Fruit fly (Drosophila melanogaster): ENCODE measurements around the gene CG13893.

CG13893 gene

DNA sequence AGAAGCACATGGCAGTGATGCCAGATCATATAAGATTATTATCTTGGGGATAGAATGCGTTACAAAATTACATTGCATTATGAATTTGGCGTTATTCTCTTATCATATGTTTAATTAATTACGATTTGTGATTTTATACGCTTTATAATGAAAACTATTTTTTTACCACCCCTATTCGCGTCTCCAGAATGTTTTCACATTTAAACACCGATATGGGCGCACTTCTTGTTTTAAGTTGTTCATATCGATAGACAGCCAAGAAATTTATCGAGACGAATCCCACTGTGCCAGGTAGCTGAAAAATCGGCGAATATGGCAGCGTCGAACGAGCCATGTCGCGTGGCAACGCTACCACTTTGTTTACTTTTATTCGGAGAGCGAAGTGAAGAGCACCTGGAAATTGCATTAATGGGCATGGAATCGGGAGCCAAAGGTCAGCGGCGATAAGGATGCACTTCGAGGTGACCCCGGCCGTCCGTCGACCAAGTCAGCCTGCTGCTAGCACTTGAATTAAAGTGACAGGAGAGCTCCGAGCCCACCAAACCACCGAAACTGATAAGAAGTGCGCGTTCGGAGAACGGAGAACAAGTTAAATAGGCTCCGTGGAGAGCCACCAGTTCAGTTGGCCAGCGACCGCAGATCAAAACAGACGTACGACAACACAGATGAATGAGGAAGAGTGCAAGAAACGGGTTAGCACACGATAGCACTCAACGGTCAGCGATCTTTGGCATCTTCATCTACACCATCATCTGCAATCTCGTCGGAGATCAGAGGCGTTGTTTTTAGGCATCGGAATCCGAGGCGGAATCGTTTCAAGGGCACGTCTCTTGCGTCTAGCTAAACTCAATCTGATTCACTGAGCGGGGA, 44.6 kb upstream of the CG13893 start, which contains the start of gene Gale (continued):
- TF ChIP-seq CG11294 (GFP tag; IDR thresholded peaks at IDR 0.05) = no peak
- no peak for TF ChIP-seq CG34406 (GFP tag; optimal IDR thresholded peaks at IDR 0.05)
- no peak for TF ChIP-seq CG8319 (GFP tag; optimal IDR thresholded peaks at IDR 0.05)
- TF ChIP-seq CG15336 (GFP tag; IDR thresholded peaks at IDR 0.05) = no peak; the same call in 1 of the 2 replicates
- TF ChIP-seq esn (GFP tag; optimal IDR thresholded peaks at IDR 0.05) = no peak
- TF ChIP-seq Ets21C (GFP tag; optimal IDR thresholded peaks at IDR 0.05) = no peak
- no peak for TF ChIP-seq Blimp-1 (GFP tag; optimal IDR thresholded peaks at IDR 0.05)
- peak; percentile 97 for TF ChIP-seq fkh (GFP tag; optimal IDR thresholded peaks at IDR 0.05)
- no peak for TF ChIP-seq eg (GFP tag; IDR thresholded peaks at IDR 0.05)
- no peak for TF ChIP-seq CG4318 (GFP tag; optimal IDR thresholded peaks at IDR 0.05)
- TF ChIP-seq svp (GFP tag) = peak; percentile 99
- TF ChIP-seq pdm3 (GFP tag; optimal IDR thresholded peaks at IDR 0.05) = no peak
- no peak for TF ChIP-seq Lpt (GFP tag; optimal IDR thresholded peaks at IDR 0.05)
- TF ChIP-seq fd85E (GFP tag; optimal IDR thresholded peaks at IDR 0.05) = no peak
- no peak for TF ChIP-seq Hr39 (GFP tag; optimal IDR thresholded peaks at IDR 0.05)
- TF ChIP-seq CG10631 (GFP tag; optimal IDR thresholded peaks at IDR 0.05) = no peak
- no peak for TF ChIP-seq CG6808 (GFP tag; optimal IDR thresholded peaks at IDR 0.05)
- no peak for TF ChIP-seq fd59A (GFP tag; optimal IDR thresholded peaks at IDR 0.05)
- no peak for TF ChIP-seq Sox102F (GFP tag; optimal IDR thresholded peaks at IDR 0.05)
- TF ChIP-seq CG8119 (GFP tag; IDR thresholded peaks at IDR 0.05) = peak; percentile 52; the same call in 1 of the 3 replicates
- no peak for TF ChIP-seq acj6 (GFP tag; optimal IDR thresholded peaks at IDR 0.05)
- peak; percentile 17 for TF ChIP-seq net (GFP tag; optimal IDR thresholded peaks at IDR 0.05)
- TF ChIP-seq ss (GFP tag; optimal IDR thresholded peaks at IDR 0.05) = peak; percentile 24 to 61
- peak; percentile 31 for TF ChIP-seq CG16779 (tag; optimal IDR thresholded peaks at IDR 0.05)

- no peak for TF ChIP-seq CG34406 (GFP tag; optimal IDR thresholded peaks at IDR 0.05)
- TF ChIP-seq CG7368 (GFP tag; optimal IDR thresholded peaks at IDR 0.05) = no peak
- no peak for TF ChIP-seq Sox14 (GFP tag; optimal IDR thresholded peaks at IDR 0.05)
These were observed 43.7 kb upstream of the CG13893 start for dm6 chr3L:647529-647928.

dm6 chr3L:645426-646036, 41.7 kb upstream of the CG13893 start:
- no peak for TF ChIP-seq Eip75B (GFP tag; optimal IDR thresholded peaks at IDR 0.05)
- no peak for TF ChIP-seq Hr4 (GFP tag; optimal IDR thresholded peaks at IDR 0.05)
- no peak for TF ChIP-seq Eip93F (GFP tag; optimal IDR thresholded peaks at IDR 0.05)
- TF ChIP-seq ss (GFP tag; optimal IDR thresholded peaks at IDR 0.05) = no peak
- no peak for TF ChIP-seq fd59A (GFP tag; optimal IDR thresholded peaks at IDR 0.05)
- TF ChIP-seq CG9139 (GFP tag; optimal IDR thresholded peaks at IDR 0.05) = no peak
- TF ChIP-seq CG16779 (tag; optimal IDR thresholded peaks at IDR 0.05) = no peak
- no peak for TF ChIP-seq achi (GFP tag; optimal IDR thresholded peaks at IDR 0.05)

DNA sequence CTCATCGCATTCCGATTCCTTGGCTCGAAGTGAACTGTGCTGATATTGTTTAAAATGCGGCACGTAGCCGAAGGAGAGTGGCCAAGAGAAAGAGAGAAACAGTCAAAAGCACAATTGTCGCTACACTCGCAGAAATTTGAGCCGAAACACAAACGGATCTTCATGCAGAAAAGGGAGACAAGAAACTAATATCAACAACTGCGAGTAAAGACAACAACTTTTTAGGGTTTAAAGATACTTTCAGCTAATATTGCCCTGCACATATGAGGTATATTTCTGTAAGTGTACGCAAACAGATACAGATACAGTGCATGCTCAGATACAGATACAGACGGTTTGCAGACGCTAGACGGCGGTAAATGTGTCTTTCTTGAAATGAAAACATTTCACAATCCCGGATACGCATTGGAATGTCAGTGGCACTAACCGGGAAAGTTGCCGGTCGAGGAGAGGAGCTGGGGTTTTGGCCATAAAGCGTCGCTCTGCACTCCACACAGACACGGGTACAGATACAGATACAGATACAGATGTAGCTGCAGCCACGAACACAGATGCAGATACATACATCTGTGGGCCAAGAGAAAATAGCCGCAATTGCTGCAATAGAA, 40.4 kb upstream of the CG13893 start:
- TF ChIP-seq CG6792 (GFP tag; optimal IDR thresholded peaks at IDR 0.05) (peak; percentile 89), Smox (GFP tag; optimal IDR thresholded peaks at IDR 0.05) (peak; percentile 87), Hr39 (GFP tag; optimal IDR thresholded peaks at IDR 0.05) (peak; percentile 91), Sox102F (GFP tag; optimal IDR thresholded peaks at IDR 0.05) (peak; percentile 89), CG34406 (GFP tag; optimal IDR thresholded peaks at IDR 0.05) (peak; percentile 86), CG8319 (GFP tag; optimal IDR thresholded peaks at IDR 0.05) (peak; percentile 81), Ets96B (tag; optimal IDR thresholded peaks at IDR 0.05) (peak; percentile 84), Sox14 (GFP tag; optimal IDR thresholded peaks at IDR 0.05) (peak; percentile 93), Sox15 (GFP tag; optimal IDR thresholded peaks at IDR 0.05) (peak; percentile 76), CG10669 (GFP tag; optimal IDR thresholded peaks at IDR 0.05) (peak; percentile 84), acj6 (GFP tag; optimal IDR thresholded peaks at IDR 0.05) (peak; percentile 94), Eip78C (GFP tag) (peak; percentile 97), salr (GFP tag; optimal IDR thresholded peaks at IDR 0.05) (peak; percentile 75 to 93), vri (GFP tag; optimal IDR thresholded peaks at IDR 0.05) (peak; percentile 76), CG7368 (GFP tag; optimal IDR thresholded peaks at IDR 0.05) (peak; percentile 92), CG15336 (GFP tag; IDR thresholded peaks at IDR 0.05) (peak; percentile 94), esn (GFP tag; optimal IDR thresholded peaks at IDR 0.05) (peak; percentile 91), pdm3 (GFP tag; optimal IDR thresholded peaks at IDR 0.05) (peak; percentile 94), Hr38 (GFP tag; optimal IDR thresholded peaks at IDR 0.05) (peak; percentile 70), CG6854 (GFP tag; optimal IDR thresholded peaks at IDR 0.05) (peak; percentile 80), CG32006 (GFP tag; optimal IDR thresholded peaks at IDR 0.05) (peak; percentile 98)

Data from whole organism, prepupa.